Worm (Caenorhabditis elegans) whole organism, young adult: ENCODE data around the gene W02A2.8.

Experiments used
- B0035.1 ChIP-seq: sonication (generic microtip); optimal IDR thresholded peaks from 2 replicates; lab custom pipeline; 2016; ENCODE audit warnings: missing genetic modification characterization, mild to moderate bottlenecking, missing compliant biosample characterization, missing genotype, missing genetic modification reagents
- F10E7.11 ChIP-seq: sonication (generic microtip); optimal IDR thresholded peaks from 2 replicates; lab custom pipeline; 2017; ENCODE audit warnings: mild to moderate bottlenecking, missing genetic modification characterization, moderate library complexity, missing compliant biosample characterization
- F37B4.10 ChIP-seq: fragments of 200-800 bp; sonication (Bioruptor generic); IDR thresholded peaks from 2 replicates; pipeline ENCODE4 v1.3.6; 2022; ENCODE audit warnings: missing genetic modification characterization, missing compliant biosample characterization
- Y56A3A.18 ChIP-seq: fragments of 200-800 bp; sonication (Bioruptor generic); IDR thresholded peaks from 2 replicates; pipeline ENCODE4 v1.3.6; 2022; ENCODE audit warnings: missing genetic modification reagents, missing genetic modification characterization, missing compliant biosample characterization
- attf-5 ChIP-seq: fragments of 200-800 bp; sonication (Bioruptor generic); optimal IDR thresholded peaks from 2 replicates; lab custom pipeline; 2018; ENCODE audit warnings: mild to moderate bottlenecking, missing genetic modification characterization, missing compliant biosample characterization
- gei-17 ChIP-seq: fragments of 200-800 bp; sonication (Bioruptor generic); optimal IDR thresholded peaks from 2 replicates; lab custom pipeline; 2018; ENCODE audit warnings: mild to moderate bottlenecking, missing genetic modification characterization, missing compliant biosample characterization
- madf-3 ChIP-seq: fragments of 200-800 bp; sonication (Bioruptor generic); IDR thresholded peaks from 2 replicates; pipeline ENCODE4 v1.3.6; 2022; ENCODE audit warnings: missing genetic modification reagents, missing genetic modification characterization, missing compliant biosample characterization
- mes-4 ChIP-seq: sonication (generic microtip); optimal IDR thresholded peaks from 2 replicates; lab custom pipeline; 2016; ENCODE audit warnings: missing genotype, missing genetic modification characterization, missing compliant biosample characterization
- nfya-1 ChIP-seq: sonication (generic microtip); optimal IDR thresholded peaks from 2 replicates; lab custom pipeline; 2017; ENCODE audit warnings: antibody characterized with exemption, missing compliant biosample characterization, missing genetic modification characterization, borderline replicate concordance; ENCODE audit not compliant: insufficient read depth
- tbp1 ChIP-seq: fragments of 200-800 bp; sonication (Bioruptor generic); optimal IDR thresholded peaks from 2 replicates; lab custom pipeline; 2018; ENCODE audit warnings: mild to moderate bottlenecking, missing genetic modification characterization, missing compliant biosample characterization
- unc-62 ChIP-seq: fragments of 150-350 bp; optimal IDR thresholded peaks from 2 replicates; lab custom pipeline; 2014; ENCODE audit warnings: missing biosample characterization, missing genetic modification reagents, missing genetic modification characterization
- ztf-26 ChIP-seq: sonication (generic microtip); optimal IDR thresholded peaks from 2 replicates; lab custom pipeline; 2017; ENCODE audit warnings: missing genetic modification characterization, missing compliant biosample characterization

DNA sequence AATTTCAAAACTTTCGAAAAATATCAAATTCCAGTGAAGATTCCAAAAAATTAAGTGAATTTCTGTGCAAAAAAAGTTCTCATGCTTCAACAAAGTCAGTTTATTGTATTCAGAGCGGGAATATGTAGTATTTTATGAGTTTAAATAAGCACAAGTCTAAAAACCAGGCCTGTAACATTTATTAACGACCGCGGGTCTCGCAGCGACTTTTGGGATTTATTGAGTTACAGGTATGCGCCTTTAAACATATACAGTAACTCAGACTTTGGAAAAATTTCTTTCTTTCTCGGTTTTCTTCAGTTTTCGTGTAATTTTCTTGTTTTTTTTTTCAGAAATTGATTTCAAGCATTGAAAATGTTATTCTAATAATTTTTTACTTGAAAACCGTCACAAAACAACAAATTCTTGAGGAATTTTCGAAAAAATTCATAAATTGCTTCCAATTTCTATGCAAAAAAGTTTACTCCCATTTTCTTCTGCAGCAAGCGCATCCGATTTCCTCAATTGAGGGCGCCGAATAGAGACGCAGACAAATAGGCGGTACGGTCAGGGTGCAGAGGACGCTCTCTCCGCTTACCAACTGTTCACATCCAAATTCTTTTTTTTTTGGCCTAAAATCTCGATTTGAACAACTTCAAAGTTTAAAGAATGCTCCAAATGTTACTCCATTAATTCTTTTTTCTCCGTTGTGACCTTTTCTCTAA lies 46.9 kb downstream of the W02A2.8 start:
- TF ChIP-seq gei-17 (GFP tag; lab: Kevin White, UChicago) (no peak), nfya-1 (tag; lab: Kevin White, UChicago) (no peak), F37B4.10 (GFP tag; lab: Robert Waterston, UW) (no peak), madf-3 (GFP tag; lab: Robert Waterston, UW) (no peak), B0035.1 (tag; lab: Kevin White, UChicago) (no peak), unc-62 (GFP tag; lab: Kevin White, UChicago) (no peak), ztf-26 (tag; lab: Kevin White, UChicago) (no peak), tbp1 (GFP tag; lab: Kevin White, UChicago) (no peak), attf-5 (GFP tag; lab: Kevin White, UChicago) (no peak), Y56A3A.18 (GFP tag; lab: Robert Waterston, UW) (no peak), F10E7.11 (tag; lab: Kevin White, UChicago) (no peak), mes-4 (tag; lab: Kevin White, UChicago) (no peak)
